Worm (Caenorhabditis elegans) whole organism, L4 larva: Measurements from ENCODE around the gene ZK688.12.

ENCODE experiments used
- F49E8.2 ChIP-seq: sonication (generic microtip); optimal IDR thresholded peaks from 2 replicates; lab custom pipeline; 2016; ENCODE audit warnings: missing compliant biosample characterization, mild to moderate bottlenecking, missing genetic modification characterization, borderline replicate concordance
- T20F7.1 ChIP-seq: fragments of 200-800 bp; sonication (Bioruptor generic); optimal IDR thresholded peaks from 2 replicates; lab custom pipeline; 2018; ENCODE audit warnings: mild to moderate bottlenecking, missing genetic modification characterization, missing compliant biosample characterization
- fkh-10 ChIP-seq: fragments of 150-350 bp; optimal IDR thresholded peaks from 2 replicates; lab custom pipeline; 2014; ENCODE audit warnings: missing biosample characterization, missing genetic modification reagents, missing genetic modification characterization
- lin-15B ChIP-seq: fragments of 150-350 bp; sonication (generic microtip); optimal IDR thresholded peaks from 3 replicates; lab custom pipeline; 2014; ENCODE audit warnings: missing biosample characterization, missing genetic modification characterization
- madf-5 ChIP-seq, 2 experiments: fragments of 200-800 bp; sonication (Bioruptor generic); IDR thresholded peaks; 2 replicates each; pipeline ENCODE4 v1.3.6; 2022; ENCODE audit warnings: missing compliant biosample characterization in 2 of 2, missing genetic modification characterization in 2 of 2
- mdl-1 ChIP-seq, 2 experiments: fragments of 150-350 bp in 1 of 2; sonication (generic microtip) in 1 of 2; optimal IDR thresholded peaks; 2 replicates each; lab custom pipeline; 2014 to 2017; ENCODE audit warnings: missing biosample characterization in 2 of 2, missing genetic modification characterization in 2 of 2
- nhr-10 ChIP-seq: fragments of 150-350 bp; optimal IDR thresholded peaks from 2 replicates; lab custom pipeline; 2014; ENCODE audit warnings: missing biosample characterization, missing genetic modification characterization
- nhr-237 ChIP-seq: sonication (generic microtip); optimal IDR thresholded peaks from 2 replicates; lab custom pipeline; 2017; ENCODE audit warnings: missing biosample characterization, missing genetic modification characterization
- rbr-2 ChIP-seq: sonication (generic microtip); optimal IDR thresholded peaks from 2 replicates; lab custom pipeline; 2016; ENCODE audit warnings: missing genotype, missing genetic modification characterization, missing compliant biosample characterization
- unc-62 ChIP-seq, 3 experiments: fragments of 150-350 bp in 1 of 3; sonication (generic microtip); optimal IDR thresholded peaks in 2 of 3; peaks in 1 of 3; 1 replicate in 1 of 3; 2 replicates in 2 of 3; lab custom pipeline; 2014 to 2017; ENCODE audit warnings: missing biosample characterization in 3 of 3, missing genetic modification characterization in 3 of 3, missing genetic modification reagents in 3 of 3, missing genotype in 1 of 3
- ztf-11 ChIP-seq: fragments of 150-350 bp; optimal IDR thresholded peaks from 2 replicates; lab custom pipeline; 2014; ENCODE audit warnings: missing biosample characterization, missing genetic modification characterization

DNA sequence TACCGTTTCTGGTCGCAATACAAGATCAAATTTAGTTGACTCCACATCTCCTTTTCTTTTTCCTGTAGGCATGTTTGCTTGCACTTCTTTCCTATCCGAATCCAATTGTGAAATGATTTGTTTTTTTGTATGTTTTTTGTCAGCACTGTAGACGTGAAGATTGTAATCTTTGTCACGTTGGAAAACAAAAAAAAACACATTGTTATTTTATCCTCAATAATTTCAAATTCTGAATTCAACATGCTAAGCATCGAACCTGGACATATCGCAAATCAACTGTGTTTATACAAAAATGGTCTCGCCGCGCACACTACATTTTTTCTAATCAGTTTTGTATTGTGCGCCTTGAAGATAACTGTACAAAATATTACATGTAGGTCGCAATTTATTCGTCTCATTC is at the start of gene ZK688.12:
- TF ChIP-seq lin-15B (tag; lab: Kevin White, UChicago), result no peak
- no peak for TF ChIP-seq fkh-10 (GFP tag; lab: Kevin White, UChicago)
- TF ChIP-seq nhr-10 (tag; lab: Kevin White, UChicago), result no peak
- TF ChIP-seq nhr-237 (tag; lab: Kevin White, UChicago), result no peak
- TF ChIP-seq madf-5 (GFP tag; IDR thresholded peaks at IDR 0.05; lab: Robert Waterston, UW), result no peak
- TF ChIP-seq unc-62 (GFP tag; optimal IDR thresholded peaks at IDR 0.05 in 1 of 2; lab: Kevin White, UChicago), result no peak
- no peak for TF ChIP-seq unc-62 (tag; optimal IDR thresholded peaks at IDR 0.05; lab: Kevin White, UChicago)
- no peak for TF ChIP-seq ztf-11 (tag; lab: Kevin White, UChicago)
- no peak for TF ChIP-seq T20F7.1
- no peak for TF ChIP-seq rbr-2 (tag; lab: Kevin White, UChicago)
- TF ChIP-seq F49E8.2 (tag; lab: Kevin White, UChicago), result no peak
- no peak for TF ChIP-seq mdl-1 (tag; optimal IDR thresholded peaks at IDR 0.05; lab: Kevin White, UChicago)
